Worm (Caenorhabditis elegans) whole organism, L3 larva: Measurements from ENCODE around the gene gldi-6.
"Not testable (repeated sequence)": the region's sequence is repeated elsewhere in the genome, so short reads cannot be mapped to it uniquely, and the experiment has no call there.

ENCODE experiments used
- R02D3.7 ChIP-seq: fragments of 150-350 bp; optimal IDR thresholded peaks from 2 replicates; lab custom pipeline; 2014; ENCODE audit warnings: missing biosample characterization, missing genetic modification characterization
- ZK546.5 ChIP-seq: sonication (generic microtip); optimal IDR thresholded peaks from 2 replicates; lab custom pipeline; 2017; ENCODE audit warnings: missing biosample characterization, missing genetic modification characterization
- aly-2 ChIP-seq: fragments of 150-350 bp; optimal IDR thresholded peaks from 2 replicates; lab custom pipeline; 2014; ENCODE audit warnings: missing biosample characterization, missing genetic modification characterization
- ceh-16 ChIP-seq: sonication (generic microtip); optimal IDR thresholded peaks from 2 replicates; lab custom pipeline; 2017; ENCODE audit warnings: missing biosample characterization, missing genetic modification characterization
- ceh-28 ChIP-seq: fragments of 150-350 bp; optimal IDR thresholded peaks from 2 replicates; lab custom pipeline; 2014; ENCODE audit warnings: missing biosample characterization, missing genetic modification reagents, missing genetic modification characterization
- ceh-82 ChIP-seq: fragments of 150-350 bp; optimal IDR thresholded peaks from 2 replicates; lab custom pipeline; 2014; ENCODE audit warnings: missing biosample characterization, missing genetic modification characterization
- daf-12 ChIP-seq: fragments of 150-350 bp; optimal IDR thresholded peaks from 2 replicates; lab custom pipeline; 2014; ENCODE audit warnings: missing biosample characterization, missing genetic modification reagents, missing genetic modification characterization
- egl-27 ChIP-seq: sonication (generic microtip); optimal IDR thresholded peaks from 4 replicates; lab custom pipeline; 2017; ENCODE audit warnings: missing biosample characterization, missing genetic modification reagents, missing genetic modification characterization
- egl-5 ChIP-seq: fragments of 150-350 bp; optimal IDR thresholded peaks from 2 replicates; lab custom pipeline; 2017; ENCODE audit warnings: missing biosample characterization, missing genetic modification reagents, missing genetic modification characterization, inconsistent platforms
- elt-2 ChIP-seq: sonication (generic microtip); optimal IDR thresholded peaks from 2 replicates; lab custom pipeline; 2016; ENCODE audit warnings: missing genetic modification reagents, mild to moderate bottlenecking, missing genetic modification characterization, missing compliant biosample characterization
- elt-3 ChIP-seq, 3 experiments: fragments of 150-350 bp in 1 of 3; sonication (generic microtip) in 2 of 3; optimal IDR thresholded peaks; 2 replicates in 2 of 3; 4 replicates in 1 of 3; lab custom pipeline; 2014 to 2017; ENCODE audit warnings: missing biosample characterization in 3 of 3, missing genetic modification characterization in 3 of 3
- fkh-10 ChIP-seq: sonication (generic microtip); optimal IDR thresholded peaks from 2 replicates; lab custom pipeline; 2017; ENCODE audit warnings: missing biosample characterization, missing genetic modification reagents, missing genetic modification characterization
- fkh-2 ChIP-seq: fragments of 150-350 bp; optimal IDR thresholded peaks from 2 replicates; lab custom pipeline; 2014; ENCODE audit warnings: missing biosample characterization, missing genetic modification reagents, missing genetic modification characterization
- fos-1 ChIP-seq: fragments of 150-350 bp; optimal IDR thresholded peaks from 2 replicates; lab custom pipeline; 2014; ENCODE audit warnings: missing biosample characterization, missing genetic modification characterization
- hmg-11 ChIP-seq: sonication (generic microtip); optimal IDR thresholded peaks from 2 replicates; lab custom pipeline; 2016; ENCODE audit warnings: missing genetic modification characterization, missing compliant biosample characterization
- lin-15B ChIP-seq: fragments of 150-350 bp; optimal IDR thresholded peaks from 2 replicates; lab custom pipeline; 2014; ENCODE audit warnings: missing biosample characterization, missing genetic modification characterization
- lin-39 ChIP-seq: fragments of 150-350 bp; optimal IDR thresholded peaks from 2 replicates; lab custom pipeline; 2018; ENCODE audit warnings: missing biosample characterization, missing genetic modification reagents, missing genetic modification characterization
- lsy-12 ChIP-seq: sonication (generic microtip); optimal IDR thresholded peaks from 2 replicates; lab custom pipeline; 2016; ENCODE audit warnings: mild to moderate bottlenecking, missing genetic modification characterization, missing compliant biosample characterization
- mdl-1 ChIP-seq: fragments of 150-350 bp; optimal IDR thresholded peaks from 2 replicates; lab custom pipeline; 2014; ENCODE audit warnings: missing biosample characterization, missing genetic modification characterization
- mml-1 ChIP-seq: fragments of 150-350 bp; sonication (generic microtip); optimal IDR thresholded peaks from 3 replicates; lab custom pipeline; 2014; ENCODE audit warnings: missing biosample characterization, missing genetic modification characterization
- nfya-1 ChIP-seq: sonication (generic microtip); optimal IDR thresholded peaks from 2 replicates; lab custom pipeline; 2017; ENCODE audit warnings: missing genetic modification characterization, mild to moderate bottlenecking, missing compliant biosample characterization, antibody characterized with exemption, moderate library complexity; ENCODE audit not compliant: insufficient read depth
- nhr-11 ChIP-seq: fragments of 150-350 bp; optimal IDR thresholded peaks from 2 replicates; lab custom pipeline; 2014; ENCODE audit warnings: missing biosample characterization, missing genetic modification characterization
- nhr-12 ChIP-seq: fragments of 150-350 bp; optimal IDR thresholded peaks from 2 replicates; lab custom pipeline; 2014; ENCODE audit warnings: missing biosample characterization, missing genetic modification characterization
- nhr-23 ChIP-seq: fragments of 150-350 bp; optimal IDR thresholded peaks from 2 replicates; lab custom pipeline; 2014; ENCODE audit warnings: missing biosample characterization, missing genetic modification reagents, missing genetic modification characterization
- nhr-25 ChIP-seq: sonication (generic microtip); optimal IDR thresholded peaks from 2 replicates; lab custom pipeline; 2017; ENCODE audit warnings: missing biosample characterization, missing genetic modification characterization
- nhr-28 ChIP-seq: fragments of 150-350 bp; optimal IDR thresholded peaks from 2 replicates; lab custom pipeline; 2014; ENCODE audit warnings: missing biosample characterization, missing genetic modification characterization
- nhr-67 ChIP-seq: fragments of 150-350 bp; optimal IDR thresholded peaks from 2 replicates; lab custom pipeline; 2014; ENCODE audit warnings: missing biosample characterization, missing genetic modification characterization
- nhr-76 ChIP-seq: fragments of 150-350 bp; sonication (generic microtip); optimal IDR thresholded peaks from 5 replicates; lab custom pipeline; 2014; ENCODE audit warnings: missing biosample characterization, missing genetic modification characterization
- pha-4 ChIP-seq: fragments of 150-350 bp; optimal IDR thresholded peaks from 2 replicates; lab custom pipeline; 2014; ENCODE audit warnings: missing biosample characterization, missing genetic modification reagents, missing genetic modification characterization
- pqm-1 ChIP-seq: fragments of 150-350 bp; optimal IDR thresholded peaks from 2 replicates; lab custom pipeline; 2017; ENCODE audit warnings: missing biosample characterization, missing genetic modification characterization, inconsistent platforms
- skn-1 ChIP-seq: fragments of 150-350 bp; optimal IDR thresholded peaks from 2 replicates; lab custom pipeline; 2014; ENCODE audit warnings: missing biosample characterization, missing genetic modification characterization
- snpc-4 ChIP-seq: fragments of 150-350 bp; optimal IDR thresholded peaks from 2 replicates; lab custom pipeline; 2014; ENCODE audit warnings: missing biosample characterization, missing genetic modification characterization
- tbx-2 ChIP-seq: sonication (generic microtip); optimal IDR thresholded peaks from 2 replicates; lab custom pipeline; 2016; ENCODE audit warnings: mild to moderate bottlenecking, missing genetic modification characterization, missing compliant biosample characterization
- unc-39 ChIP-seq: sonication (generic microtip); optimal IDR thresholded peaks from 4 replicates; lab custom pipeline; 2017; ENCODE audit warnings: missing biosample characterization, missing genetic modification characterization
- unc-62 ChIP-seq: fragments of 150-350 bp; sonication (generic microtip); optimal IDR thresholded peaks from 4 replicates; lab custom pipeline; 2014; ENCODE audit warnings: missing biosample characterization, missing genetic modification reagents, missing genetic modification characterization
- zag-1 ChIP-seq: fragments of 150-350 bp; optimal IDR thresholded peaks from 2 replicates; lab custom pipeline; 2014; ENCODE audit warnings: missing biosample characterization, missing genetic modification characterization
- ztf-11 ChIP-seq: fragments of 150-350 bp; optimal IDR thresholded peaks from 2 replicates; lab custom pipeline; 2014; ENCODE audit warnings: missing biosample characterization, missing genetic modification characterization
- ztf-4 ChIP-seq: fragments of 150-350 bp; optimal IDR thresholded peaks from 2 replicates; lab custom pipeline; 2014; ENCODE audit warnings: missing biosample characterization, missing genetic modification characterization

gldi-6 gene

ce11 chrII:3481584-3481983 lies 34.8 kb downstream of the gldi-6 start, which contains the start of gene Y49F6B.8:
Gene Y49F6B.8 (minus strand): TSS chrII:3481684.
- TF ChIP-seq aly-2 (tag; lab: Kevin White, UChicago) (no peak), ztf-4 (tag; lab: Kevin White, UChicago) (no peak), daf-12 (tag; lab: Kevin White, UChicago) (no peak), elt-3 (tag; optimal IDR thresholded peaks at IDR 0.05; lab: Kevin White, UChicago) (no peak), nhr-28 (tag; lab: Kevin White, UChicago) (no peak), nhr-23 (no peak), unc-39 (no peak), lin-15B (tag; lab: Kevin White, UChicago) (no peak), hmg-11 (tag; lab: Kevin White, UChicago) (no peak), nhr-76 (no peak), pha-4 (no peak), fkh-2 (tag; lab: Kevin White, UChicago) (no peak), ceh-82 (tag; lab: Kevin White, UChicago) (no peak)

ce11 chrII:3482231-3482630 lies 35.5 kb downstream of the gldi-6 start, which contains the start of gene smu-2:
Gene smu-2 (plus strand): TSS chrII:3482408.
- no peak for TF ChIP-seq ceh-82 (tag; lab: Kevin White, UChicago)
- no peak for TF ChIP-seq unc-62
- TF ChIP-seq lin-39 (tag; lab: Kevin White, UChicago): peak; percentile 59
- TF ChIP-seq daf-12 (tag; lab: Kevin White, UChicago): no peak
- no peak for TF ChIP-seq unc-39
- peak; percentile 20 for TF ChIP-seq nhr-25 (tag; lab: Kevin White, UChicago)
- peak; percentile 91 for TF ChIP-seq lin-15B (tag; lab: Kevin White, UChicago)
- TF ChIP-seq egl-5 (tag; lab: Kevin White, UChicago): peak; percentile 69
- TF ChIP-seq lsy-12 (tag; lab: Kevin White, UChicago): no peak
- no peak for TF ChIP-seq ztf-11 (tag; lab: Kevin White, UChicago)
- peak; percentile 17 for TF ChIP-seq fkh-10 (GFP tag; lab: Kevin White, UChicago)
- TF ChIP-seq pqm-1 (tag; lab: Kevin White, UChicago): no peak
- peak; percentile 55 for TF ChIP-seq nfya-1 (tag; lab: Kevin White, UChicago)
- TF ChIP-seq skn-1: no peak
- TF ChIP-seq nhr-23: peak; percentile 17
- TF ChIP-seq mdl-1: no peak
- TF ChIP-seq nhr-76: no peak
- peak; percentile 55 for TF ChIP-seq snpc-4 (tag; lab: Kevin White, UChicago)
- peak; percentile 1 for TF ChIP-seq R02D3.7
- no peak for TF ChIP-seq nhr-67 (tag; lab: Kevin White, UChicago)
- TF ChIP-seq nhr-11 (tag; lab: Kevin White, UChicago): no peak
- peak; percentile 11 for TF ChIP-seq elt-2 (tag; lab: Kevin White, UChicago)
- no peak for TF ChIP-seq fos-1
- TF ChIP-seq ZK546.5 (tag; lab: Kevin White, UChicago): no peak

ce11 chrII:3490797-3491196 lies 44.0 kb downstream of the gldi-6 start, which contains the start of gene fbxb-112:
Gene fbxb-112 (plus strand): TSS chrII:3491097.
- TF ChIP-seq nhr-12 (tag; lab: Kevin White, UChicago); unc-39; lsy-12 (tag; lab: Kevin White, UChicago): not testable (repeated sequence)

- no peak for TF ChIP-seq egl-27 (tag; lab: Kevin White, UChicago)
- TF ChIP-seq ceh-16 (tag; lab: Kevin White, UChicago): no peak
- no peak for TF ChIP-seq elt-3 (tag; optimal IDR thresholded peaks at IDR 0.05; lab: Kevin White, UChicago)
- no peak for TF ChIP-seq unc-62
- no peak for TF ChIP-seq fkh-2 (tag; lab: Kevin White, UChicago)
- TF ChIP-seq ztf-4 (tag; lab: Kevin White, UChicago): no peak
- TF ChIP-seq zag-1 (tag; lab: Kevin White, UChicago): no peak
- no peak for TF ChIP-seq ZK546.5 (tag; lab: Kevin White, UChicago)
- no peak for TF ChIP-seq nhr-11 (tag; lab: Kevin White, UChicago)
- no peak for TF ChIP-seq aly-2 (tag; lab: Kevin White, UChicago)
- TF ChIP-seq mml-1 (tag; lab: Kevin White, UChicago): no peak
- TF ChIP-seq ceh-28 (tag; lab: Kevin White, UChicago): no peak
- no peak for TF ChIP-seq lsy-12 (tag; lab: Kevin White, UChicago)
- no peak for TF ChIP-seq snpc-4 (tag; lab: Kevin White, UChicago)
- TF ChIP-seq nhr-67 (tag; lab: Kevin White, UChicago): no peak
- TF ChIP-seq hmg-11 (tag; lab: Kevin White, UChicago): no peak
- TF ChIP-seq tbx-2 (tag; lab: Kevin White, UChicago): no peak
These were observed 52.6 kb downstream of the gldi-6 start, which contains the start of gene Y49F6B.9 for ce11 chrII:3499386-3499785. Gene Y49F6B.9 (minus strand): TSS chrII:3499387.
